Worm (Caenorhabditis elegans): Measurements from ENCODE around the gene aipr-1.

DNA sequence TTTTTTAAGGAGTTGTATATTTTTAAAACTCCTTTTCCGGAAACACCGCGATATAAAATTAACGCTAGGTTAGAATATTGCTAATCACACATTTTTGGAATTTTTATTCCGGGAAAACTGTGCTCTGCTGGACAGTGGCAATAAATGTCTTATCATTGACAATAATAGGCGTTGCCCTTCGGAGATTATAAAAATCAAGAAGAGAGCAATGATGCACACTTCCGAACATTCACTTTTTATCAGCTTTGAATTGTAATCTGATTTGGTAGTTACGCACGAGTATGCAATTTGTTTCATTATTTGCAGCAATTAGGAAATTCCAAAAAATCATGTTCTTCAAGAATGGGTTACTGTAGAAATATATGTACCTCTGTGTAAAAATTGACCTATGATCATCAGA lies 22.1 kb upstream of the aipr-1 start:
- no peak for TF ChIP-seq egrh-3 (GFP tag; IDR thresholded peaks at IDR 0.05)
- TF ChIP-seq K12H6.12 (tag; optimal IDR thresholded peaks at IDR 0.05) = no peak
- TF ChIP-seq sea-2 (GFP tag; IDR thresholded peaks at IDR 0.05) = no peak
- no peak for TF ChIP-seq aptf-3 (GFP tag; IDR thresholded peaks at IDR 0.05)
- TF ChIP-seq egl-44 (GFP tag; IDR thresholded peaks at IDR 0.05) = no peak
- TF ChIP-seq mes-4 (tag; optimal IDR thresholded peaks at IDR 0.05) = no peak
- TF ChIP-seq sdz-38 (tag; optimal IDR thresholded peaks at IDR 0.05) = no peak
- TF ChIP-seq dpl-1 (GFP tag; optimal IDR thresholded peaks at IDR 0.05) = no peak
- no peak for TF ChIP-seq snpc-4 (GFP tag; optimal IDR thresholded peaks at IDR 0.05)
- TF ChIP-seq snpc-4 (tag; optimal IDR thresholded peaks at IDR 0.05) = no peak
- TF ChIP-seq attf-6 (GFP tag; IDR thresholded peaks at IDR 0.05) = no peak
- no peak for TF ChIP-seq zim-3 (tag; optimal IDR thresholded peaks at IDR 0.05)
- TF ChIP-seq lir-1 (GFP tag; conservative IDR thresholded peaks at IDR 0.05) = no peak

Measured in whole organism, young adult.